Fruit fly (Drosophila melanogaster) S2 (cell line): ENCODE measurements around the gene Edg78E.

Experiments
- CG8478 ChIP-seq: fragments of >200 bp; optimal IDR thresholded peaks from 2 replicates; lab custom pipeline; 2018
- CTCF ChIP-seq, 2 experiments: fragments of >200 bp; optimal IDR thresholded peaks; 2 replicates each; lab custom pipeline; 2018

Edg78E gene

dm6 chr3L:21297703-21298102, at the start of gene Edg78E:
Gene Edg78E, minus strand, starts transcription at chr3L:21297803.
- no peak for TF ChIP-seq CTCF (optimal IDR thresholded peaks at IDR 0.05; lab: Kevin White, UChicago)
- no peak for TF ChIP-seq CG8478 (lab: Kevin White, UChicago)

- TF ChIP-seq CG8478 (lab: Kevin White, UChicago) (no peak), CTCF (optimal IDR thresholded peaks at IDR 0.05; lab: Kevin White, UChicago) (no peak)
Measured at dm6 chr3L:21346463-21347196, 49.0 kb upstream of the Edg78E start.

DNA sequence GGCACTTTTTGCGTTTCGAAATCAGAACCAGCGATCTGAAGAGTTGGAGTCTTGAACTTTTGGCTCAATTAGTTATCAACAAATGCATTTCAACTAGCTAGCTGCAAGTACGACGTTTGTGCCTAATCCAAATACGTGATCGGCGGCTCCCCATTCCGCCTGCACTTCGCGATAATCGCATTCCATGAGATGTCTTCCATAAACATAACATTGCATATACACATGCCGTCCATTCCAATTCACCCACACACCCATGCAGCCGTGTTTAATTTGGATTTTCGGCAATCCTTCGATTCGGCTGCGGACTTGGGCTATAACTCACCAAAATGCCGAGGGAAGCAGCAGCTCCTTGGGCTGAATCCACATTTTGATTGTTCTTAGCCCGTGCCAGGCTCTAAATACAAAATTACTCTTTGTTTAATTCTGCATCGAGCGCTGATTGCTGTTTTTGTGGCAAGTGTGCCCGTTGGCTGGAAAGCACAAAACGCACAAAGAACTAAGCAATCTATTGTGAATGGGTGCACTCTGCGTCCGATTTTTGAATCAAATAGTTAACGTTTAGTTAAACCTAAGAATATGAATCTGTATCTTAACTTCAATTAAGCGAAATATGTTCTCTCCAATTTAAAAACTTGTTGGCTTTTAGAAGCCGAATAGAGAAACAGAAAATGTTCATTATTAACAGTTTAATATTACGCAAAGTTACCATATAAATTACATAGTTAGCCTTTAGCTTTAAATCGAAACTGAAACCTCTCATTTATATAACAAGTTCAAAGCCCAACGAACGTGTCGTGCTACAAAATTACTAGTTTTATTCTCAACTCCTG, 45.9 kb upstream of the Edg78E start, which contains the start of the genes Tbc1d8-9 and CG32436:
Gene Tbc1d8-9, minus strand, starts transcription at position 463 of the 830 bp plus-strand sequence.
Gene CG32436, plus strand, starts transcription at position 780 of the 830 bp plus-strand sequence.
- TF ChIP-seq CG8478 (lab: Kevin White, UChicago), result no peak
- TF ChIP-seq CTCF (optimal IDR thresholded peaks at IDR 0.05; lab: Kevin White, UChicago), result no peak

- TF ChIP-seq CG8478 (lab: Kevin White, UChicago), result no peak
- TF ChIP-seq CTCF (optimal IDR thresholded peaks at IDR 0.05; lab: Kevin White, UChicago), result no peak
Measured at dm6 chr3L:21342592-21342991, 45.0 kb upstream of the Edg78E start.

DNA sequence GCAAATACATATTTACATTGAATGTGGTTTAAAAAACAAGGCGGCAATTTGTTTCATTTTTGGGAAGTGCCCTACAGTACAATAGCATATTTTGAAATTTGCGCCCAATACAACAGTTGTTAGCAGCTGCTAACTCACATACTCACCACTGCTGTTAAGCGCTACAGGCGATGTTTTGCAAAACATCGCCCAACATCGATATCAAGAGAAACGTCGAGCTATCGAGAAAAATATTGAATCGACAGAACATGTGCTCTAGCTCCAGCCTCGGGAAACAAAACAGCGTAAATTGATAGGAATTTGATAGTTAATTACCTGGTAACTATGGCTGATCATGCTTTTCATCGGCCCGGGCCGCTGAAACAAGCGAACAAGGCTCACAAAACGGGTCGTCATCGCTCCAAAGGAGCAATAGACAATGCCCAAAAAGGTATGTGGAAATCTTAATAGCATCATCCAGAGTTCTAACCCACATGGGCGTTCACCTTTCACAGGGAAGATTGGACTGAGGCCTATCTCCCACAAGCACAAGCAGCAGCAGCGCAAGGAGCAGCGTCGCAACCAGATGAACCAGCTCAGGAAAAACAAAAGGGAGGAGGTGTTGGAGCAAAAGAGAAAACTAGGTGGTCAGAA, 37.5 kb upstream of the Edg78E start, which contains the start of gene Tsr1:
Gene Tsr1, plus strand, starts transcription at position 217 of the 633 bp plus-strand sequence.
- TF ChIP-seq CG8478 (lab: Kevin White, UChicago) (no peak), CTCF (optimal IDR thresholded peaks at IDR 0.05; lab: Kevin White, UChicago) (peak in 1 of 2 experiments; percentile 33)

- TF ChIP-seq CG8478 (lab: Kevin White, UChicago), result no peak
- TF ChIP-seq CTCF (optimal IDR thresholded peaks at IDR 0.05; lab: Kevin White, UChicago), result no peak
Measured at dm6 chr3L:21324724-21325123, 27.1 kb upstream of the Edg78E start.

dm6 chr3L:21321807-21322503, 24.4 kb upstream of the Edg78E start:
- TF ChIP-seq CTCF (optimal IDR thresholded peaks at IDR 0.05; lab: Kevin White, UChicago) (no peak), CG8478 (lab: Kevin White, UChicago) (no peak)

DNA sequence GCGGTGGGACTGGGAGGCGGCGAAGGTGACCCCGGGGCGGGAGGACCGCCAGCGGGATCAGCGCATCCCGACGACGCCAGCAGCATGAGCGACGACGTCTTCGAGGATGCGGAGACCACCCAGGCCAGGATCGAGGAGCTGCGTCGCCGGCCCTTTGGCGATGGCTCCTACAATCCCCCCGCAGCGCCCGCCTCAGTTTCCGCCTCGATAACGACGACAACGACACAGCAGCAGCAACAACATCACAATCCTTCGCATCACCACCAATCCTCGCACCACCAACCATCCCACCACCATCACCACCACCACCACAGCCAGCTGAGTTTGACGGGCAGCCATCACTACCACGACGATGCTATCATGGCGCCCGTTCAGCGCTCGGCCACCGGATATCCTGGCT, 22.4 kb upstream of the Edg78E start:
- TF ChIP-seq CG8478 (lab: Kevin White, UChicago) (no peak), CTCF (optimal IDR thresholded peaks at IDR 0.05; lab: Kevin White, UChicago) (no peak)

dm6 chr3L:21319313-21319907, 21.8 kb upstream of the Edg78E start:
- TF ChIP-seq CTCF (optimal IDR thresholded peaks at IDR 0.05; lab: Kevin White, UChicago) (no peak), CG8478 (lab: Kevin White, UChicago) (no peak)

DNA sequence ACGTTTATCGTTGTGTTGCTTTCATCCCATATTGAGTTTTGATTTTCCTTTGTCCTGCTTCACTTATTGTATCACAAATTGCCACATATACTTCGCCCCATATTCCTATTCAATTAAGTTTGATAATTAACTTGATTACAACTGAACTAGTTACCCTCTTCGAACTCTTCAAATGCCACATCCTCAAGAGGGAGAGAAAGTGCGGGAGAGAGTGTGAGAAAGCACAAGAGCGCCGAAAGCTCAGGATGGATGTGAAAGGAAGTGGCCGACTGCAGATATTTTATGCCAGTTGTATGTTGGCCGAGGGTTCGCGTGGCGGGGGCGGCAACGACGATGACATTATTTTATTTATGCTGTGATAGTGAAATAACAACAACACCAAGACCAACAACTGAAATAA, 20.9 kb upstream of the Edg78E start, which contains the start of gene Rab26:
Gene Rab26, plus strand, starts transcription at position 301 of the 400 bp plus-strand sequence.
- TF ChIP-seq CG8478 (lab: Kevin White, UChicago) (no peak), CTCF (optimal IDR thresholded peaks at IDR 0.05; lab: Kevin White, UChicago) (no peak)

dm6 chr3L:21317416-21318259, 20.0 kb upstream of the Edg78E start, which contains the start of gene Pc:
Gene Pc, minus strand, starts transcription at chr3L:21318020.
- no peak for TF ChIP-seq CG8478 (lab: Kevin White, UChicago)
- TF ChIP-seq CTCF (optimal IDR thresholded peaks at IDR 0.05; lab: Kevin White, UChicago), result peak; percentile 60 to 75

DNA sequence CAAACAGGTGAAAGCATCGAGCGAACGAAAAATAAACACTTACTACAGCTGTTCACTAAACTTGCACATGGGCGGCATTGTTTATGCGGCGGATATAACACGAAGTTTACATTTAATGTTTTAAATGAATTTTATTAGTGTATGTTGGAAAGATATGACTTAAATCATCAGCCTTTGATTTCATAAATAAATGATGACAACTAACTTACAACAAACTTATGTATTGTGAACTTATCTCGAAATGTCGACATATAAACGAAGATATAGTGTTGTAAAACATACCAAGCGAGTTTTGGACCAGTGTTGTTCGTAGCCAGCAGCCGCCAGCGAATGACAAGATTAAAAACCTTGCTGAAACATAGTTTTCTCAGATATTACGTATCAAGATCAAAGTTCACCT, 6.8 kb upstream of the Edg78E start, which contains the start of the genes CG11309 and CG7632:
Gene CG11309, minus strand, starts transcription at position 259 of the 400 bp plus-strand sequence.
Gene CG7632, plus strand, starts transcription at position 298 of the 400 bp plus-strand sequence.
- TF ChIP-seq CG8478 (lab: Kevin White, UChicago) (no peak), CTCF (optimal IDR thresholded peaks at IDR 0.05; lab: Kevin White, UChicago) (no peak)
